Fruit fly (Drosophila melanogaster): Measurements from ENCODE around the gene Ice2.

dm6 chr3R:21118784-21119183 lies 11.2 kb upstream of the Ice2 start, which contains the start of gene Bdbt:
- no peak for TF ChIP-seq kay (GFP tag; ENCODE audit: borderline replicate concordance)
- TF ChIP-seq Crg-1 (GFP tag; optimal IDR thresholded peaks at IDR 0.05): no peak
- no peak for TF ChIP-seq pad (GFP tag; optimal IDR thresholded peaks at IDR 0.05)

Data from whole organism, adult.